Worm (Caenorhabditis elegans) whole organism, L3 larva: ENCODE data around the gene acl-14.

Experiments used
- ama-1 ChIP-seq: fragments of 150-350 bp; optimal IDR thresholded peaks from 2 replicates; lab custom pipeline; 2018
- elt-1 ChIP-seq: fragments of 150-350 bp; optimal IDR thresholded peaks from 2 replicates; lab custom pipeline; 2014; ENCODE audit warnings: missing biosample characterization, missing genetic modification characterization
- fos-1 ChIP-seq: fragments of 150-350 bp; optimal IDR thresholded peaks from 2 replicates; lab custom pipeline; 2014; ENCODE audit warnings: missing biosample characterization, missing genetic modification characterization
- jun-1 ChIP-seq: fragments of 150-350 bp; optimal IDR thresholded peaks from 2 replicates; lab custom pipeline; 2014; ENCODE audit warnings: missing biosample characterization, missing genetic modification reagents, missing genetic modification characterization
- lin-15B ChIP-seq: fragments of 150-350 bp; optimal IDR thresholded peaks from 2 replicates; lab custom pipeline; 2014; ENCODE audit warnings: missing biosample characterization, missing genetic modification characterization
- nfya-1 ChIP-seq: sonication (generic microtip); optimal IDR thresholded peaks from 2 replicates; lab custom pipeline; 2017; ENCODE audit warnings: missing genetic modification characterization, mild to moderate bottlenecking, missing compliant biosample characterization, antibody characterized with exemption, moderate library complexity; ENCODE audit not compliant: insufficient read depth
- nhr-25 ChIP-seq: sonication (generic microtip); optimal IDR thresholded peaks from 2 replicates; lab custom pipeline; 2017; ENCODE audit warnings: missing biosample characterization, missing genetic modification characterization
- nhr-76 ChIP-seq: fragments of 150-350 bp; sonication (generic microtip); optimal IDR thresholded peaks from 5 replicates; lab custom pipeline; 2014; ENCODE audit warnings: missing biosample characterization, missing genetic modification characterization
- pha-4 ChIP-seq: fragments of 150-350 bp; optimal IDR thresholded peaks from 2 replicates; lab custom pipeline; 2014; ENCODE audit warnings: missing biosample characterization, missing genetic modification reagents, missing genetic modification characterization
- skn-1 ChIP-seq: fragments of 150-350 bp; optimal IDR thresholded peaks from 2 replicates; lab custom pipeline; 2014; ENCODE audit warnings: missing biosample characterization, missing genetic modification characterization
- ztf-4 ChIP-seq: fragments of 150-350 bp; optimal IDR thresholded peaks from 2 replicates; lab custom pipeline; 2014; ENCODE audit warnings: missing biosample characterization, missing genetic modification characterization

DNA sequence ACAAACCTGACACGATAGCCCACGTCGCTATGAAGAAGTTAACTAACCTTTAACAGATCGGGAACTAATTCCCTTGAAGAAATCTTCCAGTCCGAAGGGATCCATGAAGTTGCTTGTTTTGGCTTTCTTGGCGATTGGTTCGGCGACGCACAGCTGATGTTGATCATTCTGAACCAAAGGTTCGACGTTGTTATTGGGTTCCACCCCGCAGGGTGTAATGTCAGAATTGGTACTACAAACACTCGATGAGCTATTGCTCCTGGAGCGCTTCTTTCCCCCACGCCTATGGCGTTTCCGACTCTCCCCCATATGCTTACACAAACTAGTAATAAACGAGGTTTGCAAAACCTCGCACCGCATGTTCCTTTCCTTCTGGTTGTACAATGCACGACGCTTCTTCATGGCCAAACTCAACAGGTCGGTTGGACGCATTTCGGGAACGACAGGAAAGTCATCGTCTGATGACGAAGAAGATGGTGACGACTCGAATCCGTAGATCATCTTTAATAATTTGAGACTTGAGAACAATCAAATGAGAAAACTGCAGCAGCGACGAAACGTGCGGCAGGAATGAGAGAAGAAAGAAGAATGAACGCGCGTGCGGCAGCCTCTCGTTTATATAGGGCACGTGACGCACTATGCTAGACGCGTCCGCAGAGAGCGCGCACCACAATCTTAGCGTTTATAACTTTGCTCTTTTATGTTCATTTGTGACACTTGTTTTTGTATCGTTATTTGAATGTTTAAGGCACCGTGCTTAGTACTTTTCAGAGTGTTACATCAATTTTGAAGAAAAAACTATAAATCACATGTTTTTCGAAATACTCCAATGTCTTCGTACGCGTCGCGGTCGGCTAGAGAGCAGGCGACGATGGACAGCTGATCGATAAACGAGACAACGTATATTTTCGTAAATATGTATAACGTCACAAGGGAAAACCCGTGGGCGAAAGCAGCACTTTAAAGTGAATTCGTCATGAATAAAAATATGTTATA lies 10.5 kb upstream of the acl-14 start, which contains the start of gene tos-1:
- peak; percentile 43 for TF ChIP-seq elt-1 (tag; lab: Kevin White, UChicago)
- TF ChIP-seq lin-15B (tag; lab: Kevin White, UChicago): peak; percentile 86
- TF ChIP-seq ztf-4: peak; percentile 86
- TF ChIP-seq jun-1 (tag; lab: Kevin White, UChicago): peak; percentile 98
- peak; percentile 76 for TF ChIP-seq nhr-76 (tag; lab: Kevin White, UChicago)
- peak; percentile 90 for TF ChIP-seq nfya-1 (tag; lab: Kevin White, UChicago)
- peak; percentile 92 for TF ChIP-seq fos-1
- peak; percentile 100 for TF ChIP-seq ama-1 (lab: Kevin White, UChicago)
- peak; percentile 98 for TF ChIP-seq pha-4
- TF ChIP-seq nhr-25: peak; percentile 99
- TF ChIP-seq skn-1 (tag; lab: Kevin White, UChicago): peak; percentile 93
